Fruit fly (Drosophila melanogaster): ENCODE data around the gene CG7607.

dm6 chr3L:11217893-11218292 lies 18.5 kb downstream of the CG7607 start:
- TF ChIP-seq GATAd (GFP tag; optimal IDR thresholded peaks at IDR 0.05) = no peak
- no peak for TF ChIP-seq br (GFP tag; optimal IDR thresholded peaks at IDR 0.05)
- TF ChIP-seq Myc (optimal IDR thresholded peaks at IDR 0.05) = no peak
- TF ChIP-seq CG9705 (GFP tag; optimal IDR thresholded peaks at IDR 0.05) = no peak
- no peak for TF ChIP-seq psq (GFP tag; optimal IDR thresholded peaks at IDR 0.05)

All from whole organism, wandering third instar larva.